Fruit fly (Drosophila melanogaster) whole organism, prepupa: Measurements from ENCODE around the gene Smvt.

ENCODE experiments used
- CG10631 ChIP-seq: fragments of 200-800 bp; sonication (Bioruptor generic); optimal IDR thresholded peaks from 2 replicates; lab custom pipeline; 2016; ENCODE audit warnings: missing biosample characterization, missing genetic modification characterization
- CG1621 ChIP-seq: fragments of 200-800 bp; sonication (Bioruptor generic); optimal IDR thresholded peaks from 3 replicates; lab custom pipeline; 2018; ENCODE audit warnings: missing biosample characterization, mild to moderate bottlenecking, missing genetic modification characterization
- CG16779 ChIP-seq: fragments of 200-800 bp; sonication (Bioruptor generic); optimal IDR thresholded peaks from 3 replicates; lab custom pipeline; 2017; ENCODE audit warnings: missing biosample characterization, mild to moderate bottlenecking, missing genetic modification characterization
- CG6854 ChIP-seq: fragments of 200-800 bp; sonication (Bioruptor generic); optimal IDR thresholded peaks from 2 replicates; lab custom pipeline; 2017; ENCODE audit warnings: missing biosample characterization, mild to moderate bottlenecking, missing genetic modification characterization
- Ets96B ChIP-seq: fragments of 200-800 bp; optimal IDR thresholded peaks from 2 replicates; lab custom pipeline; 2019; ENCODE audit warnings: missing biosample characterization, mild to moderate bottlenecking, missing genetic modification characterization, moderate library complexity
- Hr38 ChIP-seq: sonication (Bioruptor generic); optimal IDR thresholded peaks from 2 replicates; lab custom pipeline; 2016; ENCODE audit warnings: missing biosample characterization, missing genetic modification characterization
- OdsH ChIP-seq: fragments of 200-800 bp; sonication (Bioruptor generic); optimal IDR thresholded peaks from 3 replicates; lab custom pipeline; 2016; ENCODE audit warnings: missing biosample characterization, missing genetic modification characterization
- Smox ChIP-seq: fragments of 200-800 bp; sonication (Bioruptor generic); optimal IDR thresholded peaks from 3 replicates; lab custom pipeline; 2016; ENCODE audit warnings: missing biosample characterization, missing genetic modification characterization
- Sox102F ChIP-seq: fragments of 200-800 bp; sonication (Bioruptor generic); optimal IDR thresholded peaks from 2 replicates; lab custom pipeline; 2016; ENCODE audit warnings: missing biosample characterization, mild to moderate bottlenecking, missing genetic modification characterization
- cyc ChIP-seq: fragments of 200-800 bp; sonication (Bioruptor generic); optimal IDR thresholded peaks from 3 replicates; lab custom pipeline; 2016; ENCODE audit warnings: missing biosample characterization, missing genetic modification characterization
- fd85E ChIP-seq: fragments of 200-800 bp; sonication (Bioruptor generic); optimal IDR thresholded peaks from 3 replicates; lab custom pipeline; 2016; ENCODE audit warnings: missing biosample characterization, missing genetic modification characterization
- spab ChIP-seq: fragments of 200-800 bp; sonication (Bioruptor generic); optimal IDR thresholded peaks from 2 replicates; lab custom pipeline; 2017; ENCODE audit warnings: missing biosample characterization, mild to moderate bottlenecking, missing genetic modification characterization, missing genetic modification reagents

- no peak for TF ChIP-seq fd85E
- TF ChIP-seq cyc, result no peak
- TF ChIP-seq spab (GFP tag; lab: Kevin White, UChicago), result no peak
- no peak for TF ChIP-seq OdsH (GFP tag; lab: Kevin White, UChicago)
- no peak for TF ChIP-seq CG1621 (tag; lab: Kevin White, UChicago)
- TF ChIP-seq Sox102F (GFP tag; lab: Kevin White, UChicago), result no peak
- TF ChIP-seq Hr38 (GFP tag; lab: Kevin White, UChicago), result no peak
- no peak for TF ChIP-seq CG6854 (GFP tag; lab: Kevin White, UChicago)
- no peak for TF ChIP-seq CG10631 (GFP tag; lab: Kevin White, UChicago)
- no peak for TF ChIP-seq Smox (GFP tag; lab: Kevin White, UChicago)
- TF ChIP-seq Ets96B (tag; lab: Kevin White, UChicago), result peak; percentile 66
- TF ChIP-seq CG16779 (tag; lab: Kevin White, UChicago), result no peak
Measured at dm6 chr3R:31776583-31777362, 15.4 kb upstream of the Smvt start, which contains the start of the genes CG2126 and faf.
